Worm (Caenorhabditis elegans) whole organism, L1 larva: ENCODE data around the gene srh-220.

Source experiments
- blmp-1 ChIP-seq: fragments of 150-350 bp; optimal IDR thresholded peaks from 2 replicates; lab custom pipeline; 2014; ENCODE audit warnings: missing biosample characterization, missing genetic modification characterization
- elt-3 ChIP-seq, 6 experiments: fragments of 150-350 bp in 1 of 6; sonication (generic microtip); optimal IDR thresholded peaks; 2 replicates each; lab custom pipeline; 2017 to 2018; ENCODE audit warnings: missing biosample characterization in 6 of 6, missing genetic modification characterization in 6 of 6, inconsistent platforms in 1 of 6
- isw-1 ChIP-seq: fragments of 200-800 bp; sonication (Bioruptor generic); IDR thresholded peaks from 2 replicates; pipeline ENCODE4 v1.3.6; 2022; ENCODE audit warnings: missing genetic modification characterization, missing compliant biosample characterization
- nhr-11 ChIP-seq: fragments of 150-350 bp; optimal IDR thresholded peaks from 2 replicates; lab custom pipeline; 2014; ENCODE audit warnings: missing biosample characterization, missing genetic modification characterization
- nhr-237 ChIP-seq: fragments of 150-350 bp; optimal IDR thresholded peaks from 2 replicates; lab custom pipeline; 2014; ENCODE audit warnings: missing biosample characterization, missing genetic modification characterization

ce11 chrIV:3995384-3995783 is 17.6 kb upstream of the srh-220 start, which contains the start of gene F47C12.7:
- TF ChIP-seq isw-1 (no peak), elt-3 (tag; optimal IDR thresholded peaks at IDR 0.05; lab: Kevin White, UChicago) (no peak), nhr-11 (tag; lab: Kevin White, UChicago) (no peak), nhr-237 (tag; lab: Kevin White, UChicago) (no peak), blmp-1 (tag; lab: Kevin White, UChicago) (no peak)
